Fruit fly (Drosophila melanogaster) whole organism, embryonic: Measurements from ENCODE around the gene Grip75.

ENCODE experiments used
- B-H1 ChIP-seq: fragments of 200-800 bp; sonication (Bioruptor generic); IDR thresholded peaks from 3 replicates; pipeline ENCODE4 v1.3.6; 2022; ENCODE audit warnings: missing biosample characterization, missing genetic modification characterization
- Bdp1 ChIP-seq: fragments of 200-800 bp; sonication (Bioruptor generic); optimal IDR thresholded peaks from 3 replicates; lab custom pipeline; 2016; ENCODE audit warnings: missing biosample characterization, missing genetic modification characterization
- CG11085 ChIP-seq: fragments of 200-800 bp; sonication (Bioruptor generic); IDR thresholded peaks from 2 replicates; pipeline ENCODE4 v1.3.6; 2022; ENCODE audit warnings: missing biosample characterization, missing genetic modification characterization
- CG11695 ChIP-seq: fragments of 200-800 bp; sonication (Bioruptor generic); IDR thresholded peaks from 3 replicates; pipeline ENCODE4 v1.3.6; 2022; ENCODE audit warnings: missing biosample characterization, missing genetic modification characterization
- CG12769 ChIP-seq: fragments of 200-800 bp; sonication (Bioruptor generic); optimal IDR thresholded peaks from 2 replicates; lab custom pipeline; 2019; ENCODE audit warnings: missing biosample characterization, mild to moderate bottlenecking, missing genetic modification characterization, moderate library complexity
- CG14050 ChIP-seq: fragments of 200-800 bp; sonication (Bioruptor generic); IDR thresholded peaks from 3 replicates; pipeline ENCODE4 v1.3.6; 2022; ENCODE audit warnings: missing biosample characterization, missing genetic modification characterization
- CG15601 ChIP-seq: fragments of 200-800 bp; sonication (Bioruptor generic); optimal IDR thresholded peaks from 3 replicates; lab custom pipeline; 2019; ENCODE audit warnings: missing biosample characterization, mild to moderate bottlenecking, missing genetic modification characterization, moderate library complexity
- CG17361 ChIP-seq: fragments of 200-800 bp; sonication (Bioruptor generic); IDR thresholded peaks from 3 replicates; pipeline ENCODE4 v1.3.6; 2022; ENCODE audit warnings: missing biosample characterization, missing genetic modification characterization
- CG17612 ChIP-seq: fragments of 200-800 bp; sonication (Bioruptor generic); IDR thresholded peaks from 2 replicates; pipeline ENCODE4 v1.3.6; 2022; ENCODE audit warnings: missing biosample characterization, missing genetic modification characterization
- CG2120 ChIP-seq: fragments of 200-800 bp; sonication (Bioruptor generic); optimal IDR thresholded peaks from 3 replicates; lab custom pipeline; 2016; ENCODE audit warnings: missing biosample characterization, missing genetic modification characterization
- CG30431 ChIP-seq: fragments of 200-800 bp; sonication (Bioruptor generic); optimal IDR thresholded peaks from 2 replicates; lab custom pipeline; 2017; ENCODE audit warnings: missing biosample characterization, missing genetic modification characterization
- CG31224 ChIP-seq: fragments of 200-800 bp; sonication (Bioruptor generic); IDR thresholded peaks from 2 replicates; pipeline ENCODE4 v1.3.6; 2022; ENCODE audit warnings: missing biosample characterization, missing genetic modification characterization
- CG32767 ChIP-seq: fragments of 200-800 bp; sonication (Bioruptor generic); IDR thresholded peaks from 2 replicates; pipeline ENCODE4 v1.3.6; 2022; ENCODE audit warnings: missing biosample characterization, missing genetic modification characterization
- CG3281 ChIP-seq: fragments of 200-800 bp; sonication (Bioruptor generic); optimal IDR thresholded peaks from 3 replicates; lab custom pipeline; 2017; ENCODE audit warnings: missing biosample characterization, mild to moderate bottlenecking, missing genetic modification characterization
- CG34422 ChIP-seq: fragments of 200-800 bp; sonication (Bioruptor generic); IDR thresholded peaks from 3 replicates; pipeline ENCODE4 v1.3.6; 2022; ENCODE audit warnings: missing biosample characterization, missing genetic modification characterization
- CG5245 ChIP-seq: fragments of 200-800 bp; sonication (Bioruptor generic); optimal IDR thresholded peaks from 3 replicates; lab custom pipeline; 2016; ENCODE audit warnings: missing biosample characterization, missing genetic modification characterization
- CG6791 ChIP-seq: fragments of 200-800 bp; sonication (Bioruptor generic); IDR thresholded peaks from 3 replicates; pipeline ENCODE4 v1.3.6; 2022; ENCODE audit warnings: missing biosample characterization, missing genetic modification characterization; ENCODE audit not compliant: partially characterized antibody
- CG6813 ChIP-seq: fragments of 200-800 bp; sonication (Bioruptor generic); optimal IDR thresholded peaks from 2 replicates; lab custom pipeline; 2017; ENCODE audit warnings: missing biosample characterization, missing genetic modification characterization, mild to moderate bottlenecking, moderate library complexity, missing genetic modification reagents
- Dek ChIP-seq: fragments of 200-800 bp; sonication (Bioruptor generic); optimal IDR thresholded peaks from 3 replicates; lab custom pipeline; 2019; ENCODE audit warnings: missing biosample characterization, mild to moderate bottlenecking, missing genetic modification characterization, moderate library complexity
- Ets97D ChIP-seq: fragments of 200-800 bp; sonication (Bioruptor generic); optimal IDR thresholded peaks from 3 replicates; lab custom pipeline; 2016; ENCODE audit warnings: missing biosample characterization, missing genetic modification characterization
- Fer1 ChIP-seq: fragments of 200-800 bp; sonication (Bioruptor generic); optimal IDR thresholded peaks from 2 replicates; lab custom pipeline; 2017; ENCODE audit warnings: missing biosample characterization, mild to moderate bottlenecking, missing genetic modification characterization
- HLH54F ChIP-seq: fragments of 200-800 bp; sonication (Bioruptor generic); optimal IDR thresholded peaks from 3 replicates; lab custom pipeline; 2016; ENCODE audit warnings: missing biosample characterization, missing genetic modification characterization
- Jarid2 ChIP-seq: fragments of 200-800 bp; sonication (Bioruptor generic); optimal IDR thresholded peaks from 3 replicates; lab custom pipeline; 2017; ENCODE audit warnings: mild to moderate bottlenecking, missing biosample characterization, missing genetic modification reagents, missing genetic modification characterization
- Mrtf ChIP-seq: fragments of 200-800 bp; sonication (Bioruptor generic); IDR thresholded peaks from 3 replicates; pipeline ENCODE4 v1.3.6; 2022; ENCODE audit warnings: missing biosample characterization, missing genetic modification characterization
- Neu2 ChIP-seq: fragments of 200-800 bp; sonication (Bioruptor generic); optimal IDR thresholded peaks from 3 replicates; lab custom pipeline; 2016; ENCODE audit warnings: missing biosample characterization, missing genetic modification characterization, borderline replicate concordance
- PHDP ChIP-seq: fragments of 200-800 bp; sonication (Bioruptor generic); optimal IDR thresholded peaks from 3 replicates; lab custom pipeline; 2018; ENCODE audit warnings: missing biosample characterization, mild to moderate bottlenecking, missing genetic modification characterization, moderate library complexity
- Six4 ChIP-seq: fragments of 200-800 bp; sonication (Bioruptor generic); optimal IDR thresholded peaks from 2 replicates; lab custom pipeline; 2016; ENCODE audit warnings: missing biosample characterization, missing genetic modification characterization
- Sox102F ChIP-seq: fragments of 200-800 bp; sonication (Bioruptor generic); optimal IDR thresholded peaks from 2 replicates; lab custom pipeline; 2018; ENCODE audit warnings: missing biosample characterization, mild to moderate bottlenecking, missing genetic modification characterization, moderate library complexity
- TFAM ChIP-seq: fragments of 200-800 bp; sonication (Bioruptor generic); optimal IDR thresholded peaks from 2 replicates; lab custom pipeline; 2017; ENCODE audit warnings: missing biosample characterization, missing genetic modification characterization, inconsistent platforms
- Taf1 ChIP-seq: fragments of 200-800 bp; sonication (Bioruptor generic); IDR thresholded peaks from 2 replicates; pipeline ENCODE4 v1.3.6; 2022; ENCODE audit warnings: missing biosample characterization, missing genetic modification characterization
- aop ChIP-seq: fragments of 200-800 bp; sonication (Bioruptor generic); IDR thresholded peaks from 2 replicates; pipeline ENCODE4 v1.3.6; 2022; ENCODE audit warnings: missing biosample characterization, missing genetic modification characterization
- bcd ChIP-seq: fragments of 200-800 bp; sonication (Bioruptor generic); optimal IDR thresholded peaks from 2 replicates; lab custom pipeline; 2017; ENCODE audit warnings: missing biosample characterization, mild to moderate bottlenecking, missing genetic modification characterization
- bowl ChIP-seq: fragments of 200-800 bp; sonication (Bioruptor generic); IDR thresholded peaks from 2 replicates; pipeline ENCODE4 v1.3.6; 2022; ENCODE audit warnings: missing biosample characterization, missing genetic modification characterization
- btn ChIP-seq: fragments of 200-800 bp; sonication (Bioruptor generic); optimal IDR thresholded peaks from 2 replicates; lab custom pipeline; 2016; ENCODE audit warnings: missing biosample characterization, missing genetic modification characterization
- ci ChIP-seq: fragments of 200-800 bp; sonication (Bioruptor generic); IDR thresholded peaks from 3 replicates; pipeline ENCODE4 v1.3.6; 2022; ENCODE audit warnings: missing biosample characterization, missing genetic modification characterization
- fd102C ChIP-seq: fragments of 200-800 bp; sonication (Bioruptor generic); optimal IDR thresholded peaks from 2 replicates; lab custom pipeline; 2018; ENCODE audit warnings: missing biosample characterization, mild to moderate bottlenecking, missing genetic modification characterization, moderate library complexity
- fd96Cb ChIP-seq: fragments of 200-800 bp; sonication (Bioruptor generic); optimal IDR thresholded peaks from 2 replicates; lab custom pipeline; 2018; ENCODE audit warnings: missing biosample characterization, mild to moderate bottlenecking, missing genetic modification characterization, moderate library complexity
- fru ChIP-seq: fragments of >200 bp; optimal IDR thresholded peaks from 2 replicates; lab custom pipeline; 2017
- gt ChIP-seq: fragments of 200-800 bp; sonication (Bioruptor generic); IDR thresholded peaks from 2 replicates; pipeline ENCODE4 v1.3.6; 2022; ENCODE audit warnings: missing biosample characterization, missing genetic modification characterization
- klu ChIP-seq: fragments of 200-800 bp; sonication (Bioruptor generic); IDR thresholded peaks from 2 replicates; pipeline ENCODE4 v1.3.6; 2022; ENCODE audit warnings: missing biosample characterization, missing genetic modification characterization
- lmd ChIP-seq: fragments of 200-800 bp; sonication (Bioruptor generic); IDR thresholded peaks from 2 replicates; pipeline ENCODE4 v1.3.6; 2022; ENCODE audit warnings: missing biosample characterization, missing genetic modification characterization
- lola ChIP-seq, 3 experiments: fragments of >200 bp in 2 of 3; fragments of 200-800 bp in 1 of 3; sonication (Bioruptor generic) in 1 of 3; optimal IDR thresholded peaks; 2 replicates each; lab custom pipeline; 2017 to 2019; ENCODE audit warnings: missing biosample characterization in 3 of 3, missing genetic modification characterization in 3 of 3, mild to moderate bottlenecking in 1 of 3, moderate library complexity in 1 of 3
- mld ChIP-seq: fragments of 200-800 bp; sonication (Bioruptor generic); IDR thresholded peaks from 3 replicates; pipeline ENCODE4 v1.3.6; 2022; ENCODE audit warnings: missing biosample characterization, missing genetic modification characterization; ENCODE audit not compliant: partially characterized antibody
- nerfin-2 ChIP-seq: fragments of 200-800 bp; sonication (Bioruptor generic); IDR thresholded peaks from 2 replicates; pipeline ENCODE4 v1.3.6; 2022; ENCODE audit warnings: missing biosample characterization, missing genetic modification characterization; ENCODE audit not compliant: partially characterized antibody
- sens ChIP-seq: fragments of 200-800 bp; sonication (Bioruptor generic); peaks from one replicate; lab custom pipeline; 2016; ENCODE audit warnings: missing biosample characterization, missing genetic modification characterization
- tna ChIP-seq: fragments of 200-800 bp; sonication (Bioruptor generic); IDR thresholded peaks from 2 replicates; pipeline ENCODE4 v1.3.6; 2022; ENCODE audit warnings: missing biosample characterization, missing genetic modification characterization; ENCODE audit not compliant: partially characterized antibody
- unc-4 ChIP-seq: fragments of 200-800 bp; sonication (Bioruptor generic); IDR thresholded peaks from 2 replicates; pipeline ENCODE4 v1.3.6; 2022; ENCODE audit warnings: missing biosample characterization, missing genetic modification characterization; ENCODE audit not compliant: partially characterized antibody
- wek ChIP-seq: fragments of 200-800 bp; sonication (Bioruptor generic); optimal IDR thresholded peaks from 3 replicates; lab custom pipeline; 2018; ENCODE audit warnings: missing biosample characterization, mild to moderate bottlenecking, missing genetic modification characterization, moderate library complexity
- yki ChIP-seq: fragments of >200 bp; optimal IDR thresholded peaks from 3 replicates; lab custom pipeline; 2018
- z ChIP-seq: fragments of 200-800 bp; sonication (Bioruptor generic); IDR thresholded peaks from 3 replicates; pipeline ENCODE4 v1.3.6; 2022; ENCODE audit warnings: missing biosample characterization, missing genetic modification characterization

Gene Grip75

dm6 chr2L:10506557-10507252, 23.6 kb downstream of the Grip75 start, which contains the start of the genes Myo31DF and CG6094 (continued):
- TF ChIP-seq CG17361 (GFP tag; lab: Robert Waterston, UW) (0 out of 3 replicates have a peak, but pooled peaks have one; percentile 31), Six4 (GFP tag; lab: Kevin White, UChicago) (no peak), bowl (GFP tag; lab: Robert Waterston, UW) (no peak), gt (no peak), Taf1 (GFP tag; lab: Robert Waterston, UW) (no peak), CG14050 (GFP tag; lab: Robert Waterston, UW) (no peak), lmd (peak; percentile 5; the same call in 1 of the 2 replicates), unc-4 (GFP tag; lab: Robert Waterston, UW) (peak; percentile 25; the same call in 1 of the 2 replicates), nerfin-2 (0 out of 2 replicates have a peak, but pooled peaks have one; percentile 12), wek (peak; percentile 19), CG2120 (GFP tag; lab: Kevin White, UChicago) (peak; percentile 47), B-H1 (GFP tag; lab: Robert Waterston, UW) (no peak; the same call in 2 of the 3 replicates), fd96Cb (tag; lab: Kevin White, UChicago) (no peak), fru (lab: Kevin White, UChicago) (no peak), sens (GFP tag; lab: Kevin White, UChicago) (peak; percentile 74), Fer1 (GFP tag; lab: Kevin White, UChicago) (peak; percentile 39), CG15601 (peak; percentile 79), ci (peak; percentile 49; the same call in 2 of the 3 replicates), Ets97D (peak; percentile 81), PHDP (peak; percentile 10), CG30431 (no peak), fd102C (GFP tag; lab: Kevin White, UChicago) (peak; percentile 40), HLH54F (GFP tag; lab: Kevin White, UChicago) (peak; percentile 63), yki (lab: Kevin White, UChicago) (no peak), z (no peak), CG11085 (GFP tag; lab: Robert Waterston, UW) (no peak), Dek (peak; percentile 33), CG34422 (peak; percentile 81; the same call in 1 of the 3 replicates), bcd (GFP tag; lab: Kevin White, UChicago) (peak; percentile 57), mld (GFP tag; lab: Robert Waterston, UW) (no peak), klu (GFP tag; lab: Robert Waterston, UW) (no peak), Mrtf (no peak), lola (GFP tag; optimal IDR thresholded peaks at IDR 0.05; lab: Kevin White, UChicago) (no peak), Sox102F (GFP tag; lab: Kevin White, UChicago) (no peak), Jarid2 (peak; percentile 99), Neu2 (GFP tag; lab: Kevin White, UChicago) (no peak), CG12769 (tag; lab: Kevin White, UChicago) (peak; percentile 76), CG5245 (GFP tag; lab: Kevin White, UChicago) (no peak), Bdp1 (GFP tag; lab: Kevin White, UChicago) (peak; percentile 43), CG31224 (GFP tag; lab: Robert Waterston, UW) (no peak; the same call in 1 of the 2 replicates), CG11695 (GFP tag; lab: Robert Waterston, UW) (no peak), btn (GFP tag; lab: Kevin White, UChicago) (no peak), tna (GFP tag; lab: Robert Waterston, UW) (peak; percentile 55; the same call in 1 of the 2 replicates), CG6813 (GFP tag; lab: Kevin White, UChicago) (no peak), CG6791 (GFP tag; lab: Robert Waterston, UW) (peak; percentile 68; the same call in 2 of the 3 replicates), CG32767 (GFP tag; lab: Robert Waterston, UW) (0 out of 2 replicates have a peak, but pooled peaks have one; percentile 9), CG3281 (peak; percentile 9), aop (GFP tag; lab: Robert Waterston, UW) (no peak; the same call in 1 of the 2 replicates), CG17612 (GFP tag; lab: Robert Waterston, UW) (no peak), TFAM (GFP tag; lab: Kevin White, UChicago) (no peak)
